Worm (Caenorhabditis elegans) whole organism, L1 larva: ENCODE measurements around the gene F11D11.22.

Source experiments
- C16A3.4 ChIP-seq: fragments of 150-350 bp; optimal IDR thresholded peaks from 2 replicates; lab custom pipeline; 2014; ENCODE audit warnings: missing biosample characterization, missing genetic modification characterization
- F16B12.6 ChIP-seq: fragments of 150-350 bp; optimal IDR thresholded peaks from 2 replicates; lab custom pipeline; 2014; ENCODE audit warnings: missing biosample characterization, missing genetic modification characterization
- ama-1 ChIP-seq: fragments of 150-350 bp; optimal IDR thresholded peaks from 2 replicates; lab custom pipeline; 2014
- blmp-1 ChIP-seq: fragments of 150-350 bp; optimal IDR thresholded peaks from 2 replicates; lab custom pipeline; 2014; ENCODE audit warnings: missing biosample characterization, missing genetic modification characterization
- ceh-8 ChIP-seq: fragments of 200-800 bp; sonication (Bioruptor generic); optimal IDR thresholded peaks from 2 replicates; lab custom pipeline; 2018; ENCODE audit warnings: mild to moderate bottlenecking, missing genetic modification characterization, moderate library complexity, missing compliant biosample characterization
- dsc-1 ChIP-seq: sonication (generic microtip); optimal IDR thresholded peaks from 2 replicates; lab custom pipeline; 2016; ENCODE audit warnings: mild to moderate bottlenecking, missing genetic modification characterization, missing compliant biosample characterization
- efl-3 ChIP-seq: fragments of 200-800 bp; sonication (Bioruptor generic); optimal IDR thresholded peaks from 2 replicates; lab custom pipeline; 2018; ENCODE audit warnings: mild to moderate bottlenecking, missing genetic modification characterization, missing compliant biosample characterization
- fkh-10 ChIP-seq: sonication (generic microtip); optimal IDR thresholded peaks from 2 replicates; lab custom pipeline; 2017; ENCODE audit warnings: missing biosample characterization, missing genetic modification reagents, missing genetic modification characterization
- fkh-4 ChIP-seq: sonication (generic microtip); optimal IDR thresholded peaks from 2 replicates; lab custom pipeline; 2016; ENCODE audit warnings: missing compliant biosample characterization, missing genetic modification characterization, borderline replicate concordance
- fkh-8 ChIP-seq: sonication (generic microtip); optimal IDR thresholded peaks from 2 replicates; lab custom pipeline; 2016; ENCODE audit warnings: mild to moderate bottlenecking, missing genetic modification characterization, missing compliant biosample characterization
- fos-1 ChIP-seq: fragments of 150-350 bp; optimal IDR thresholded peaks from 2 replicates; lab custom pipeline; 2014; ENCODE audit warnings: missing biosample characterization, missing genetic modification characterization
- grh-1 ChIP-seq: fragments of 200-800 bp; sonication (Bioruptor generic); IDR thresholded peaks from 2 replicates; pipeline ENCODE4 v1.3.6; 2022; ENCODE audit warnings: missing genetic modification reagents, missing genetic modification characterization, missing compliant biosample characterization
- hlh-17 ChIP-seq: fragments of 200-800 bp; sonication (Bioruptor generic); optimal IDR thresholded peaks from 2 replicates; lab custom pipeline; 2018; ENCODE audit warnings: missing genetic modification characterization, mild to moderate bottlenecking, missing compliant biosample characterization, moderate library complexity, borderline replicate concordance
- hlh-4 ChIP-seq: sonication (generic microtip); optimal IDR thresholded peaks from 2 replicates; lab custom pipeline; 2016; ENCODE audit warnings: mild to moderate bottlenecking, missing genetic modification characterization, missing compliant biosample characterization
- lin-15B ChIP-seq: fragments of 150-350 bp; sonication (generic microtip); optimal IDR thresholded peaks from 3 replicates; lab custom pipeline; 2014; ENCODE audit warnings: missing biosample characterization, missing genetic modification characterization
- lsy-2 ChIP-seq, 2 experiments: fragments of 150-350 bp; optimal IDR thresholded peaks; 2 replicates each; lab custom pipeline; 2014; ENCODE audit warnings: missing biosample characterization in 2 of 2, missing genetic modification characterization in 2 of 2
- mab-9 ChIP-seq: fragments of 200-800 bp; sonication (Bioruptor generic); IDR thresholded peaks from 2 replicates; pipeline ENCODE4 v1.3.6; 2022; ENCODE audit warnings: missing genetic modification reagents, missing genetic modification characterization, missing compliant biosample characterization
- nhr-12 ChIP-seq: sonication (generic microtip); optimal IDR thresholded peaks from 2 replicates; lab custom pipeline; 2017; ENCODE audit warnings: missing biosample characterization, missing genetic modification characterization
- nhr-20 ChIP-seq: sonication (generic microtip); optimal IDR thresholded peaks from 2 replicates; lab custom pipeline; 2016; ENCODE audit warnings: mild to moderate bottlenecking, missing genetic modification characterization, missing compliant biosample characterization
- nhr-71 ChIP-seq: sonication (generic microtip); optimal IDR thresholded peaks from 2 replicates; lab custom pipeline; 2016; ENCODE audit warnings: mild to moderate bottlenecking, missing genetic modification characterization, moderate library complexity, missing compliant biosample characterization
- nhr-85 ChIP-seq: sonication (generic microtip); peaks from one replicate; lab custom pipeline; 2016; ENCODE audit warnings: missing genetic modification characterization, inconsistent platforms, missing compliant biosample characterization
- nhr-90 ChIP-seq: sonication (generic microtip); optimal IDR thresholded peaks from 2 replicates; lab custom pipeline; 2016; ENCODE audit warnings: mild to moderate bottlenecking, missing genetic modification characterization, missing compliant biosample characterization; ENCODE audit not compliant: poor library complexity
- pax-3 ChIP-seq: fragments of 200-800 bp; sonication (Bioruptor generic); optimal IDR thresholded peaks from 2 replicates; lab custom pipeline; 2018; ENCODE audit warnings: mild to moderate bottlenecking, missing genetic modification characterization, moderate library complexity, missing compliant biosample characterization
- pqm-1 ChIP-seq: sonication (generic microtip); optimal IDR thresholded peaks from 3 replicates; lab custom pipeline; 2017; ENCODE audit warnings: missing biosample characterization, missing genetic modification characterization
- skn-1 ChIP-seq: fragments of 150-350 bp; optimal IDR thresholded peaks from 2 replicates; lab custom pipeline; 2014; ENCODE audit warnings: missing biosample characterization, missing genetic modification characterization
- snu-23 ChIP-seq: sonication (generic microtip); optimal IDR thresholded peaks from 2 replicates; lab custom pipeline; 2016; ENCODE audit warnings: missing genetic modification characterization, missing compliant biosample characterization
- sup-37 ChIP-seq: fragments of 200-800 bp; sonication (Bioruptor generic); optimal IDR thresholded peaks from 2 replicates; lab custom pipeline; 2018; ENCODE audit warnings: mild to moderate bottlenecking, missing genetic modification characterization, missing compliant biosample characterization
- tbx-2 ChIP-seq: sonication (generic microtip); optimal IDR thresholded peaks from 2 replicates; lab custom pipeline; 2016; ENCODE audit warnings: missing genetic modification characterization, missing compliant biosample characterization
- tlp-1 ChIP-seq: fragments of 150-350 bp; optimal IDR thresholded peaks from 2 replicates; lab custom pipeline; 2014; ENCODE audit warnings: missing biosample characterization, missing genetic modification characterization
- unc-130 ChIP-seq: fragments of 150-350 bp; optimal IDR thresholded peaks from 2 replicates; lab custom pipeline; 2017; ENCODE audit warnings: missing biosample characterization, missing genetic modification characterization, inconsistent platforms
- unc-30 ChIP-seq: sonication (generic microtip); optimal IDR thresholded peaks from 2 replicates; lab custom pipeline; 2017; ENCODE audit warnings: missing biosample characterization, missing genetic modification characterization
- unc-62 ChIP-seq: fragments of 150-350 bp; optimal IDR thresholded peaks from 2 replicates; lab custom pipeline; 2014; ENCODE audit warnings: missing biosample characterization, missing genetic modification reagents, missing genetic modification characterization
- zip-4 ChIP-seq: fragments of 200-800 bp; sonication (Bioruptor generic); optimal IDR thresholded peaks from 2 replicates; lab custom pipeline; 2018; ENCODE audit warnings: mild to moderate bottlenecking, missing genetic modification characterization, moderate library complexity, missing compliant biosample characterization
- ztf-11 ChIP-seq, 2 experiments: sonication (generic microtip); optimal IDR thresholded peaks; 2 replicates each; lab custom pipeline; 2016 to 2017; ENCODE audit warnings: missing genetic modification characterization in 2 of 2, missing biosample characterization in 1 of 2, missing compliant biosample characterization in 1 of 2

Gene F11D11.22

DNA sequence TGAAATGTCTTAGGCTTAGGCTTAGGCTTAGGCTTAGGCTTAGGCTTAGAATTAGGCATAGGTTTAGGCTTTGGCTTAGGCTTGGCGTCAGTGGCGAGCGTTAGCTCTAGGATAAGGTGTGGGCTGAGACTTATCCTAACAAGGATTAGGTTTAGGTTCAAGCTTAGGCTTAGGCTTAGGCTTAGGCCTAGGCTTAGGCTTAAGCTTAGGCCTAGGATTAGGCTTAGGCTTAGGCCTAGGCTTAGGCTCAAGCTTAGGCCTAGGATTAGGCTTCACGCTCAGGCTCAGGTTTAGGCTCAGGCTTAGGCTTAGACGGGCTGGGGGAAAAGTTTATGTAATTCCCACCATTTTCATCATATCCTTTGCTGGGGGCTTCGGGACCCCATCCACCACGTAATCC lies 28.2 kb upstream of the F11D11.22 start:
- no peak for TF ChIP-seq skn-1 (tag; lab: Kevin White, UChicago)
- TF ChIP-seq efl-3 (GFP tag; lab: Kevin White, UChicago), result no peak
- TF ChIP-seq zip-4 (GFP tag; lab: Kevin White, UChicago), result no peak
- no peak for TF ChIP-seq unc-62 (GFP tag; lab: Kevin White, UChicago)
- TF ChIP-seq ztf-11 (tag; optimal IDR thresholded peaks at IDR 0.05; lab: Kevin White, UChicago), result no peak
- TF ChIP-seq grh-1 (GFP tag; lab: Robert Waterston, UW), result no peak
- TF ChIP-seq hlh-17 (GFP tag; lab: Kevin White, UChicago), result no peak
- no peak for TF ChIP-seq nhr-90 (tag; lab: Kevin White, UChicago)
- TF ChIP-seq nhr-71, result no peak
- no peak for TF ChIP-seq nhr-12 (tag; lab: Kevin White, UChicago)
- no peak for TF ChIP-seq nhr-85 (tag; lab: Kevin White, UChicago)
- TF ChIP-seq lsy-2 (tag; optimal IDR thresholded peaks at IDR 0.05; lab: Kevin White, UChicago), result no peak
- TF ChIP-seq, all 84 proteins: peak for 0

DNA sequence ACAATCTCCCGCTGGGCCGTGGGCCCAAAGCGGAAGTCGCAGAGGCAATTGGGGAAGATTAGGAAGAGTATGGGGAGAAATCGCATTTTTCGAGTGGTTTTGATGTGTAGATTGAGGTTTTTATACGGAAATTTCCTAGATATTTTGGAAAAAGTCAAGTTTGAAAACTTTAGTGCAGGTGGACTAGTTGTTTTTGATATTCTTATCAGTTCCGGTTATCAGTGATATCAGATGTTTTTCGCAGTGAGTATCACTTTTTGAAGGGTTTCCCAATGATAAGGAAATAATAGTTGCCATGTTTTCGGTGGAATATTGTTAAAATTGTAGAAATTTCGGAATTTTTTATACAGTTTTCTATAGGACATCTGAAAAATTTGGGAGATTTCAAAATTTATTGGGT lies 27.8 kb upstream of the F11D11.22 start, which contains the start of gene scl-20:
Gene scl-20, minus strand, starts transcription at position 101 of the 400 bp plus-strand sequence.
- TF ChIP-seq tlp-1 (tag; lab: Kevin White, UChicago) (no peak), tbx-2 (tag; lab: Kevin White, UChicago) (no peak), unc-130 (no peak), blmp-1 (no peak), ama-1 (no peak), fkh-4 (tag; lab: Kevin White, UChicago) (no peak), unc-62 (GFP tag; lab: Kevin White, UChicago) (no peak), nhr-20 (tag; lab: Kevin White, UChicago) (no peak), ceh-8 (no peak)

DNA sequence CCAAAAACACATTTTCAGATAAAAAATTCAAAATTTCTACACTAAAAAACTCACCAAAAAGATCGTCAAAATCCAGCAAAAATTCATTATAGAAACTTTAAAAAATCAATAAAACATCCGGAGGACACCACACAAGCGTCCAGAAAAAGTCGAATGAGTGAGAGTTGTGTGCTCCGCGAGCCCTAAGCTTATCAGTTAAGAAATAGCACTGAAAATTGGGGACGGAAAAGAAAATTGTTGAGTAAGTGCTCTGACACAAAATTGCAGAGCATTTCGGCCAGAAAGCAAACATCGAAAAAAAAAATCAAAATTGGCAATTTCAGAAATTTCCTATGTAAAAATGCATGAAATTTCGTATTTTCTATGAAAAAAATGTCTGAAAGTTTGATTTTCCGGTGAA lies 24.5 kb upstream of the F11D11.22 start:
- TF ChIP-seq unc-30 (tag; lab: Kevin White, UChicago), result no peak
- TF ChIP-seq hlh-4 (tag; lab: Kevin White, UChicago), result no peak
- TF ChIP-seq fkh-10, result no peak
- TF ChIP-seq mab-9 (GFP tag; lab: Robert Waterston, UW), result no peak
- no peak for TF ChIP-seq F16B12.6 (tag; lab: Kevin White, UChicago)
- TF ChIP-seq snu-23 (GFP tag; lab: Kevin White, UChicago), result no peak
- TF ChIP-seq sup-37 (GFP tag; lab: Kevin White, UChicago), result no peak
- TF ChIP-seq zip-4 (GFP tag; lab: Kevin White, UChicago), result no peak
- TF ChIP-seq pax-3, result no peak
- no peak for TF ChIP-seq unc-62 (GFP tag; lab: Kevin White, UChicago)
- no peak for TF ChIP-seq fos-1 (tag; lab: Kevin White, UChicago)
- no peak for TF ChIP-seq dsc-1 (tag; lab: Kevin White, UChicago)
- TF ChIP-seq, all 84 proteins: peak for 0

DNA sequence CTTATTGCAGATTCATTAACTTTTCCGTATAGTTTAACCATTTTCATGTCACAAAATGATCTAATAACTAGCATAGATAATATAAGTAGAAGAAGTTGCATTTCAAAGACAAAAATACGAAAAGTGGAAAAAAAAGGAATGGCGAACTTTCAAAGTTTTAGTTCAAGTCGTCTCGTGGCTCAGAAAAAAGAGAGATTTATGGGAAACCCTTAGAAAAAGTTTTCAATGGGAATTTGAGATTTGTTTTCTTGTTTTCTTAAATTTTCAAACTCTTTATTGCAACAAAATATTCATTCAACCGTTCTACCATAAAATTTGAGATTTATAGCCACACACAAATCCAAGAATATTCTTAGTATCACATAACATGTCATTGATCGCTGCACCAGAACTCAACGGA lies 20.0 kb upstream of the F11D11.22 start, which contains the start of gene clec-250:
Gene clec-250, minus strand, starts transcription at position 101 of the 400 bp plus-strand sequence.
- TF ChIP-seq fkh-8 (tag; lab: Kevin White, UChicago), result no peak
- TF ChIP-seq nhr-71, result no peak
- TF ChIP-seq ama-1, result no peak
- no peak for TF ChIP-seq lin-15B (tag; lab: Kevin White, UChicago)
- TF ChIP-seq pqm-1 (tag; lab: Kevin White, UChicago), result no peak
- TF ChIP-seq, all 84 proteins: peak for 0

DNA sequence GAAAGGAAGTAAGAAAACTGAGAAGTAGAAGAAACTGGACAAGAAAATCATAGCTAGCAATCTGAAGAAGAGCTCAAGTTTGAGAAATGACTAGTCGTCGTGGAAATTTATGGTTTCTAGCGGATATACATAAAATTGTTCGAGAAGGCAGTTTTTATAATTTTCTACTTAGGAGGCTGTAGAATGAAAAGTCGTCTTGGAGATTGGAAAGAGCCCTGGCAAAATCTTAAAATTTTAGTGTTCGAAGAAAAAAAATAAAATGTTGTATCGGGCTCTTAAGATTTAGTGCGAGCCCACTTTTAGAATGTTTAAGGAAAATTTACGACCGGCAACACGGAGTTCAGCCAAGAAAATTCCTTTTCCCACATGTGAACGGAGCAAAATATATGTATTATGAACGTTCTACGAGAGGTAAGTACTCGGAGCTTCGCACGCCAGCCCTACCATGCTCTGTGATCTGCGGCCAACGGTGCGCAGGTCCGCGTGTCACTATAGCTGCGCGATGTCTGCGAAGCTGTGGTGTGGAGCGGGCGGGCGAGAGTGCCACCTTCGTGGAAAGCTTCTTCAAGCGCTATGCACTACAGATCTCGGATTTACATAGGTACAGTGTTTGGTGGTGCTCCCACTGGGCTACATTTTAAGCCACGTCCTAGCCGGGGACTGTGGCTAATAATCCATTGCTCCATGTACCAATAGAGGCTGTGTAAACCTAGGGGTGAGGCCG lies 15.0 kb upstream of the F11D11.22 start, which contains the start of gene clec-251:
Gene clec-251, minus strand, starts transcription at position 51 of the 724 bp plus-strand sequence.
- TF ChIP-seq fkh-10 (no peak), C16A3.4 (tag; lab: Kevin White, UChicago) (no peak), pax-3 (no peak)
